Worm (Caenorhabditis elegans) whole organism, early embryonic: ENCODE measurements around the gene mars-1.

Experiments used
- B0310.2 ChIP-seq: sonication (generic microtip); optimal IDR thresholded peaks from 2 replicates; lab custom pipeline; 2016; ENCODE audit warnings: mild to moderate bottlenecking, missing genetic modification characterization, missing compliant biosample characterization
- F13C5.2 ChIP-seq: sonication (generic microtip); optimal IDR thresholded peaks from 2 replicates; lab custom pipeline; 2017; ENCODE audit warnings: mild to moderate bottlenecking, missing genetic modification characterization, inconsistent platforms, missing compliant biosample characterization
- aly-1 ChIP-seq: sonication (generic microtip); optimal IDR thresholded peaks from 2 replicates; lab custom pipeline; 2016; ENCODE audit warnings: missing genetic modification characterization, missing compliant biosample characterization
- ama-1 ChIP-seq: fragments of 150-350 bp; optimal IDR thresholded peaks from 2 replicates; lab custom pipeline; 2014
- ceh-13 ChIP-seq: fragments of 200-800 bp; sonication (Bioruptor generic); optimal IDR thresholded peaks from 2 replicates; lab custom pipeline; 2018; ENCODE audit warnings: mild to moderate bottlenecking, missing genetic modification characterization, missing compliant biosample characterization
- ceh-36 ChIP-seq: sonication (generic microtip); optimal IDR thresholded peaks from 2 replicates; lab custom pipeline; 2016; ENCODE audit warnings: missing genetic modification characterization, inconsistent platforms, missing compliant biosample characterization
- ets-7 ChIP-seq: sonication (generic microtip); optimal IDR thresholded peaks from 2 replicates; lab custom pipeline; 2016; ENCODE audit warnings: missing genotype, missing genetic modification characterization, missing compliant biosample characterization
- flt-1 ChIP-seq: fragments of 200-800 bp; sonication (Bioruptor generic); IDR thresholded peaks from 2 replicates; pipeline ENCODE4 v1.3.6; 2022; ENCODE audit warnings: missing genetic modification characterization, missing compliant biosample characterization
- hmbx-1 ChIP-seq: sonication (generic microtip); optimal IDR thresholded peaks from 2 replicates; lab custom pipeline; 2016; ENCODE audit warnings: mild to moderate bottlenecking, missing genetic modification characterization, missing compliant biosample characterization
- hmg-4 ChIP-seq: fragments of 200-800 bp; sonication (Bioruptor generic); optimal IDR thresholded peaks from 2 replicates; lab custom pipeline; 2018; ENCODE audit warnings: mild to moderate bottlenecking, missing genetic modification characterization, missing compliant biosample characterization
- hnd-1 ChIP-seq: sonication (generic microtip); optimal IDR thresholded peaks from 2 replicates; lab custom pipeline; 2016; ENCODE audit warnings: missing genetic modification characterization, missing compliant biosample characterization
- pes-1 ChIP-seq: fragments of 200-800 bp; sonication (Bioruptor generic); IDR thresholded peaks from 2 replicates; pipeline ENCODE4 v1.3.6; 2022; ENCODE audit warnings: missing genetic modification reagents, missing genetic modification characterization, missing compliant biosample characterization
- scrt-1 ChIP-seq: fragments of 200-800 bp; sonication (Bioruptor generic); IDR thresholded peaks from 2 replicates; pipeline ENCODE4 v1.3.6; 2022; ENCODE audit warnings: missing genetic modification characterization, missing compliant biosample characterization
- sea-1 ChIP-seq: fragments of 200-800 bp; sonication (Bioruptor generic); conservative IDR thresholded peaks from 2 replicates; pipeline ENCODE4 v1.3.6; 2022; ENCODE audit warnings: missing genetic modification characterization, missing compliant biosample characterization
- tbx-11 ChIP-seq: fragments of 200-800 bp; sonication (Bioruptor generic); IDR thresholded peaks from 2 replicates; pipeline ENCODE4 v1.3.6; 2022; ENCODE audit warnings: missing genetic modification characterization, missing compliant biosample characterization
- tbx-37 ChIP-seq: fragments of 200-800 bp; sonication (Bioruptor generic); conservative IDR thresholded peaks from 2 replicates; pipeline ENCODE4 v1.3.6; 2022; ENCODE audit warnings: missing genetic modification reagents, missing genetic modification characterization, missing compliant biosample characterization
- tra-4 ChIP-seq: sonication (generic microtip); optimal IDR thresholded peaks from 2 replicates; lab custom pipeline; 2017; ENCODE audit warnings: missing genetic modification characterization, missing compliant biosample characterization

Gene mars-1

ce11 chrIV:11604909-11605308 lies 30.4 kb downstream of the mars-1 start, which contains the start of the genes ragc-1 and Y24F12A.1:
ragc-1 (minus strand) TSS chrIV:11604933.
Y24F12A.1 (plus strand) TSS chrIV:11605254.
- TF ChIP-seq ets-7 (tag; lab: Kevin White, UChicago) (no peak), pes-1 (GFP tag; lab: Robert Waterston, UW) (peak; percentile 74), sea-1 (GFP tag; lab: Robert Waterston, UW) (0 out of 2 replicates have a peak, but pooled peaks have one; percentile 57), ama-1 (lab: Kevin White, UChicago) (no peak), tbx-11 (no peak), hmbx-1 (tag; lab: Kevin White, UChicago) (no peak), hmg-4 (GFP tag; lab: Kevin White, UChicago) (no peak), ceh-13 (GFP tag; lab: Kevin White, UChicago) (no peak), tbx-37 (GFP tag; lab: Robert Waterston, UW) (0 out of 2 replicates have a peak, but pooled peaks have one; percentile 29), ceh-36 (tag; lab: Kevin White, UChicago) (peak; percentile 62), scrt-1 (GFP tag; lab: Robert Waterston, UW) (0 out of 2 replicates have a peak, but pooled peaks have one; percentile 37), hnd-1 (no peak), F13C5.2 (tag; lab: Kevin White, UChicago) (peak; percentile 16), flt-1 (peak; percentile 33; the same call in 1 of the 2 replicates), aly-1 (tag; lab: Kevin White, UChicago) (no peak), B0310.2 (no peak)

- no peak for TF ChIP-seq ceh-13 (GFP tag; lab: Kevin White, UChicago)
- no peak for TF ChIP-seq ama-1 (lab: Kevin White, UChicago)
- TF ChIP-seq scrt-1 (GFP tag; lab: Robert Waterston, UW) = no peak
- TF ChIP-seq tbx-11 = no peak
- TF ChIP-seq tra-4 (tag; lab: Kevin White, UChicago) = no peak
- no peak for TF ChIP-seq hmg-4 (GFP tag; lab: Kevin White, UChicago)
- TF ChIP-seq B0310.2 = no peak
- no peak for TF ChIP-seq hmbx-1 (tag; lab: Kevin White, UChicago)
- no peak for TF ChIP-seq pes-1 (GFP tag; lab: Robert Waterston, UW)
- no peak for TF ChIP-seq F13C5.2 (tag; lab: Kevin White, UChicago)
- TF ChIP-seq ets-7 (tag; lab: Kevin White, UChicago) = no peak
- no peak for TF ChIP-seq flt-1
- no peak for TF ChIP-seq ceh-36 (tag; lab: Kevin White, UChicago)
- TF ChIP-seq aly-1 (tag; lab: Kevin White, UChicago) = no peak
- no peak for TF ChIP-seq hnd-1
- TF ChIP-seq sea-1 (GFP tag; lab: Robert Waterston, UW) = no peak
- no peak for TF ChIP-seq tbx-37 (GFP tag; lab: Robert Waterston, UW)
These were observed 31.9 kb downstream of the mars-1 start for ce11 chrIV:11603265-11603840.

ce11 chrIV:11602498-11603068 lies 32.7 kb downstream of the mars-1 start, which contains the start of gene rps-11:
rps-11 (plus strand) TSS chrIV:11602641.
- TF ChIP-seq hmbx-1 (tag; lab: Kevin White, UChicago) = no peak
- TF ChIP-seq tbx-37 (GFP tag; lab: Robert Waterston, UW) = no peak

ce11 chrIV:11601721-11602405 lies 33.4 kb downstream of the mars-1 start:
- peak; percentile 23 for TF ChIP-seq hmg-4 (GFP tag; lab: Kevin White, UChicago)
- TF ChIP-seq pes-1 (GFP tag; lab: Robert Waterston, UW) = peak; percentile 38; the same call in 1 of the 2 replicates
- TF ChIP-seq tra-4 (tag; lab: Kevin White, UChicago) = peak; percentile 41
- TF ChIP-seq sea-1 (GFP tag; lab: Robert Waterston, UW) = no peak
- TF ChIP-seq aly-1 (tag; lab: Kevin White, UChicago) = no peak
- TF ChIP-seq tbx-11 = no peak
- 0 out of 2 replicates have a peak, but pooled peaks have one; percentile 12 for TF ChIP-seq flt-1
- peak; percentile 13 for TF ChIP-seq hnd-1
- TF ChIP-seq ama-1 (lab: Kevin White, UChicago) = peak; percentile 71
- peak; percentile 72 for TF ChIP-seq F13C5.2 (tag; lab: Kevin White, UChicago)
- peak; percentile 14 for TF ChIP-seq hmbx-1 (tag; lab: Kevin White, UChicago)
- TF ChIP-seq B0310.2 = peak; percentile 79
- peak; percentile 30 for TF ChIP-seq tbx-37 (GFP tag; lab: Robert Waterston, UW)
- TF ChIP-seq ceh-36 (tag; lab: Kevin White, UChicago) = peak; percentile 11

- TF ChIP-seq pes-1 (GFP tag; lab: Robert Waterston, UW) (no peak), flt-1 (no peak), ceh-36 (tag; lab: Kevin White, UChicago) (no peak), tbx-11 (no peak), B0310.2 (no peak), hmbx-1 (tag; lab: Kevin White, UChicago) (no peak), hnd-1 (no peak), hmg-4 (GFP tag; lab: Kevin White, UChicago) (no peak), sea-1 (GFP tag; lab: Robert Waterston, UW) (no peak), aly-1 (tag; lab: Kevin White, UChicago) (no peak), tra-4 (tag; lab: Kevin White, UChicago) (no peak), tbx-37 (GFP tag; lab: Robert Waterston, UW) (no peak), scrt-1 (GFP tag; lab: Robert Waterston, UW) (no peak), ama-1 (lab: Kevin White, UChicago) (no peak), ceh-13 (GFP tag; lab: Kevin White, UChicago) (no peak), F13C5.2 (tag; lab: Kevin White, UChicago) (no peak), ets-7 (tag; lab: Kevin White, UChicago) (no peak)
These were observed 35.6 kb downstream of the mars-1 start for ce11 chrIV:11599717-11600116.

- TF ChIP-seq sea-1 (GFP tag; lab: Robert Waterston, UW) = no peak
These were observed 38.2 kb downstream of the mars-1 start for ce11 chrIV:11597079-11597478.
